Worm (Caenorhabditis elegans) whole organism, late embryonic: ENCODE data around the gene acdh-13.
A peak's percentile ranks its signal among the peaks of the same experiment; 100 is the strongest.

ENCODE experiments used
- C38D4.7 ChIP-seq: fragments of 200-800 bp; sonication (Bioruptor generic); optimal IDR thresholded peaks from 2 replicates; lab custom pipeline; 2018; ENCODE audit warnings: mild to moderate bottlenecking, missing genetic modification characterization, moderate library complexity, missing compliant biosample characterization
- F13H6.1 ChIP-seq: sonication (generic microtip); optimal IDR thresholded peaks from 2 replicates; lab custom pipeline; 2016; ENCODE audit warnings: missing genetic modification characterization, missing compliant biosample characterization
- K09A11.1 ChIP-seq: sonication (generic microtip); optimal IDR thresholded peaks from 2 replicates; lab custom pipeline; 2017; ENCODE audit warnings: antibody characterized with exemption, mild to moderate bottlenecking, missing genetic modification characterization, missing compliant biosample characterization; ENCODE audit not compliant: insufficient read depth
- T23F11.4 ChIP-seq: fragments of 200-800 bp; sonication (Bioruptor generic); optimal IDR thresholded peaks from 2 replicates; lab custom pipeline; 2018; ENCODE audit warnings: mild to moderate bottlenecking, missing genetic modification characterization, missing compliant biosample characterization
- Y22D7AL.16 ChIP-seq: sonication (generic microtip); optimal IDR thresholded peaks from 2 replicates; lab custom pipeline; 2016; ENCODE audit warnings: missing genetic modification characterization, missing compliant biosample characterization
- ahr-1 ChIP-seq: sonication (generic microtip); optimal IDR thresholded peaks from 2 replicates; lab custom pipeline; 2016; ENCODE audit warnings: missing genetic modification characterization, missing compliant biosample characterization
- ama-1 ChIP-seq: fragments of 150-350 bp; optimal IDR thresholded peaks from 2 replicates; lab custom pipeline; 2014
- ceh-18 ChIP-seq: sonication (generic microtip); optimal IDR thresholded peaks from 2 replicates; lab custom pipeline; 2016; ENCODE audit warnings: missing genetic modification characterization, missing compliant biosample characterization
- ceh-24 ChIP-seq: sonication (generic microtip); optimal IDR thresholded peaks from 2 replicates; lab custom pipeline; 2016; ENCODE audit warnings: mild to moderate bottlenecking, missing genetic modification characterization, missing compliant biosample characterization
- ceh-30 ChIP-seq: fragments of 150-350 bp; optimal IDR thresholded peaks from 2 replicates; lab custom pipeline; 2014; ENCODE audit warnings: missing biosample characterization, missing genetic modification characterization
- ceh-45 ChIP-seq: fragments of 200-800 bp; sonication (Bioruptor generic); IDR thresholded peaks from 2 replicates; pipeline ENCODE4 v1.3.6; 2022; ENCODE audit warnings: missing genetic modification reagents, missing genetic modification characterization, missing compliant biosample characterization
- ceh-9 ChIP-seq: sonication (generic microtip); optimal IDR thresholded peaks from 2 replicates; lab custom pipeline; 2016; ENCODE audit warnings: mild to moderate bottlenecking, missing genetic modification characterization, inconsistent platforms, missing compliant biosample characterization
- che-1 ChIP-seq: sonication (generic microtip); optimal IDR thresholded peaks from 2 replicates; lab custom pipeline; 2016; ENCODE audit warnings: mild to moderate bottlenecking, missing genetic modification characterization, missing compliant biosample characterization
- dmd-4 ChIP-seq: sonication (generic microtip); optimal IDR thresholded peaks from 2 replicates; lab custom pipeline; 2016; ENCODE audit warnings: borderline replicate concordance, missing genetic modification characterization, missing compliant biosample characterization
- dve-1 ChIP-seq: sonication (generic microtip); optimal IDR thresholded peaks from 2 replicates; lab custom pipeline; 2017; ENCODE audit warnings: antibody characterized with exemption, mild to moderate bottlenecking, missing genetic modification characterization, missing compliant biosample characterization
- elt-2 ChIP-seq: sonication (generic microtip); optimal IDR thresholded peaks from 2 replicates; lab custom pipeline; 2016; ENCODE audit warnings: missing genetic modification reagents, missing genetic modification characterization, missing compliant biosample characterization
- elt-4 ChIP-seq: sonication (generic microtip); optimal IDR thresholded peaks from 2 replicates; lab custom pipeline; 2016; ENCODE audit warnings: missing genetic modification characterization, missing compliant biosample characterization
- eyg-1 ChIP-seq: sonication (generic microtip); optimal IDR thresholded peaks from 2 replicates; lab custom pipeline; 2016; ENCODE audit warnings: missing genotype, missing genetic modification characterization, missing compliant biosample characterization
- fax-1 ChIP-seq: sonication (generic microtip); optimal IDR thresholded peaks from 2 replicates; lab custom pipeline; 2016; ENCODE audit warnings: missing genotype, missing genetic modification characterization, missing compliant biosample characterization
- fkh-6 ChIP-seq: sonication (generic microtip); optimal IDR thresholded peaks from 2 replicates; lab custom pipeline; 2016; ENCODE audit warnings: missing genetic modification characterization, missing compliant biosample characterization
- hlh-15 ChIP-seq: sonication (generic microtip); optimal IDR thresholded peaks from 2 replicates; lab custom pipeline; 2016; ENCODE audit warnings: missing genetic modification characterization, missing compliant biosample characterization
- hlh-6 ChIP-seq: sonication (generic microtip); optimal IDR thresholded peaks from 2 replicates; lab custom pipeline; 2016; ENCODE audit warnings: missing genotype, missing genetic modification characterization, missing compliant biosample characterization
- mec-3 ChIP-seq: sonication (generic microtip); optimal IDR thresholded peaks from 2 replicates; lab custom pipeline; 2016; ENCODE audit warnings: borderline replicate concordance, missing genetic modification characterization, missing compliant biosample characterization
- nfya-1 ChIP-seq: sonication (generic microtip); optimal IDR thresholded peaks from 2 replicates; lab custom pipeline; 2017; ENCODE audit warnings: missing genetic modification characterization, mild to moderate bottlenecking, missing compliant biosample characterization, antibody characterized with exemption, moderate library complexity
- nhr-11 ChIP-seq: fragments of 150-350 bp; optimal IDR thresholded peaks from 2 replicates; lab custom pipeline; 2014; ENCODE audit warnings: missing biosample characterization, missing genetic modification characterization
- npax-4 ChIP-seq: sonication (generic microtip); optimal IDR thresholded peaks from 2 replicates; lab custom pipeline; 2016; ENCODE audit warnings: missing genetic modification characterization, missing compliant biosample characterization
- odd-2 ChIP-seq: sonication (generic microtip); optimal IDR thresholded peaks from 2 replicates; lab custom pipeline; 2017; ENCODE audit warnings: antibody characterized with exemption, mild to moderate bottlenecking, missing genetic modification characterization, missing compliant biosample characterization
- pag-3 ChIP-seq: sonication (generic microtip); optimal IDR thresholded peaks from 2 replicates; lab custom pipeline; 2016; ENCODE audit warnings: missing compliant biosample characterization, missing genetic modification characterization, borderline replicate concordance
- pat-9 ChIP-seq: fragments of 200-800 bp; sonication (Bioruptor generic); optimal IDR thresholded peaks from 2 replicates; lab custom pipeline; 2018; ENCODE audit warnings: mild to moderate bottlenecking, missing genetic modification characterization, moderate library complexity, missing compliant biosample characterization
- tbx-2 ChIP-seq: sonication (generic microtip); optimal IDR thresholded peaks from 2 replicates; lab custom pipeline; 2016; ENCODE audit warnings: missing genetic modification characterization, missing compliant biosample characterization
- tbx-7 ChIP-seq: sonication (generic microtip); optimal IDR thresholded peaks from 2 replicates; lab custom pipeline; 2016; ENCODE audit warnings: missing genotype, missing genetic modification characterization, missing compliant biosample characterization
- ttx-3 ChIP-seq: sonication (generic microtip); optimal IDR thresholded peaks from 2 replicates; lab custom pipeline; 2016; ENCODE audit warnings: missing genetic modification reagents, missing genetic modification characterization, missing compliant biosample characterization
- unc-3 ChIP-seq, 2 experiments: fragments of 200-800 bp in 1 of 2; sonication (Bioruptor generic) in 1 of 2; sonication (generic microtip) in 1 of 2; conservative IDR thresholded peaks in 1 of 2; optimal IDR thresholded peaks in 1 of 2; 2 replicates each; pipeline versions ENCODE4 v1.3.6 to Lab custom; 2016 to 2022; ENCODE audit warnings: missing compliant biosample characterization in 2 of 2, missing genetic modification characterization in 2 of 2, missing genetic modification reagents in 1 of 2
- unc-42 ChIP-seq: sonication (generic microtip); optimal IDR thresholded peaks from 2 replicates; lab custom pipeline; 2016; ENCODE audit warnings: missing genotype, missing genetic modification characterization, missing compliant biosample characterization
- unc-55 ChIP-seq: sonication (generic microtip); optimal IDR thresholded peaks from 2 replicates; lab custom pipeline; 2017; ENCODE audit warnings: missing biosample characterization, missing genetic modification reagents, missing genetic modification characterization
- unc-86 ChIP-seq: sonication (generic microtip); optimal IDR thresholded peaks from 2 replicates; lab custom pipeline; 2016; ENCODE audit warnings: missing genetic modification characterization, missing compliant biosample characterization
- ztf-16 ChIP-seq: sonication (generic microtip); optimal IDR thresholded peaks from 2 replicates; lab custom pipeline; 2017; ENCODE audit warnings: missing genetic modification characterization, missing compliant biosample characterization

Gene acdh-13

ce11 chrIV:8512679-8513078 lies 14.1 kb upstream of the acdh-13 start, which contains the start of gene C09G4.4:
Gene C09G4.4, plus strand, starts transcription at chrIV:8512979.
- peak; percentile 15 for TF ChIP-seq elt-2 (tag; lab: Kevin White, UChicago)
- no peak for TF ChIP-seq che-1

DNA sequence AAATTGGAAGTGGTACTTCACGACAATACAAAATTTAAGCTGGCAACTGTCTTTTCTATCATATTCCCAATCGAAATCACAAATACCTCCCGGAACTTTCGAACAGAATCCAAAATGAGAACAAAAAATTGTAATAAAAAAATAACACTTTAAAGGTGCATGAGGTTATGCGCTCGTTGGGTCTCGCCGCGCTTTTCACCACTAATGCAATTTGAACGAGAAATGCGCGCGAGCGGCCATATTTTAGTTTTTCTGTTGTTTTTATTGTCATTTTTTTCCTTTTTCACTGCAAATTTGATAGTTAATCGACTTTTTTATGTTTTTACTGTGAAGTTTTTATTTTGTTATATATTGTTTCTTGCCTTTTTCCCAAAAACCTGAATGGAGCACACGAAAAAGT lies 12.4 kb upstream of the acdh-13 start, which contains the start of gene mes-6:
Gene mes-6 (plus strand): TSS at position 229 of the 400 bp plus-strand sequence.
- TF ChIP-seq unc-3 (GFP tag; conservative IDR thresholded peaks at IDR 0.05; lab: Robert Waterston, UW) (no peak), unc-3 (tag; optimal IDR thresholded peaks at IDR 0.05; lab: Kevin White, UChicago) (no peak), unc-42 (tag; lab: Kevin White, UChicago) (peak; percentile 97)

- no peak for TF ChIP-seq odd-2
- TF ChIP-seq F13H6.1 (tag; lab: Kevin White, UChicago), result no peak
- no peak for TF ChIP-seq ceh-24
- no peak for TF ChIP-seq unc-86 (tag; lab: Kevin White, UChicago)
- TF ChIP-seq ceh-18 (tag; lab: Kevin White, UChicago), result no peak
- TF ChIP-seq unc-3 (GFP tag; conservative IDR thresholded peaks at IDR 0.05; lab: Robert Waterston, UW), result no peak
- TF ChIP-seq unc-3 (tag; optimal IDR thresholded peaks at IDR 0.05; lab: Kevin White, UChicago), result no peak
- no peak for TF ChIP-seq C38D4.7 (GFP tag; lab: Kevin White, UChicago)
These were observed 11.9 kb upstream of the acdh-13 start, which contains the start of gene tag-77 for ce11 chrIV:8510534-8510933. Gene tag-77, minus strand, starts transcription at chrIV:8510548.

DNA sequence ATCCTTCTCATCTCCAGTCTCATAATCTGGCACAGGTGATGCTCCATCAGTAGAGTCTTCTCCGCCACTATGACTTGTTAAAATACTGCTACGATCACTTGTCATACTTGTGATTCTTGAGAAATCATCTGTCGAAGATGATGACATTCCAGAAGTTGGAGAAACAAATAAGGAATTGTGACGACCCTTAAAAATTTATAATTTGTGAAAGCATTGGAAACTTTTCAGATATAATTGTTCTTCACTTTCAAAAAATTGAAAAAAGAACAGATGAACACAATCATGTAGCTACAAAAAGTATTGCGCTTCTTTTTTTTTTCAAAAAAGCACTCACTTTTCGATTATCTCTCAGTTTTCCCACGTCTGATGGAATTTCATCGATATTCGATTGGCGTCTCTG lies 7.4 kb upstream of the acdh-13 start:
- TF ChIP-seq nfya-1 (tag; lab: Kevin White, UChicago) (no peak), ama-1 (no peak), unc-86 (tag; lab: Kevin White, UChicago) (no peak), ceh-30 (tag; lab: Kevin White, UChicago) (no peak), tbx-2 (tag; lab: Kevin White, UChicago) (no peak), eyg-1 (tag; lab: Kevin White, UChicago) (no peak), pat-9 (no peak), ztf-16 (tag; lab: Kevin White, UChicago) (no peak), ttx-3 (no peak), dve-1 (tag; lab: Kevin White, UChicago) (no peak), unc-55 (no peak), ahr-1 (tag; lab: Kevin White, UChicago) (no peak), tbx-7 (tag; lab: Kevin White, UChicago) (no peak)

ce11 chrIV:8501382-8501781 lies 2.8 kb upstream of the acdh-13 start, which contains the start of gene C28C12.1:
Gene C28C12.1, plus strand, starts transcription at chrIV:8501682.
- TF ChIP-seq elt-4 (no peak), fax-1 (no peak), pag-3 (no peak), unc-55 (no peak), ceh-45 (GFP tag; lab: Robert Waterston, UW) (no peak), nhr-11 (no peak), fkh-6 (no peak), K09A11.1 (tag; lab: Kevin White, UChicago) (no peak), npax-4 (tag; lab: Kevin White, UChicago) (no peak), hlh-15 (no peak), Y22D7AL.16 (tag; lab: Kevin White, UChicago) (no peak), hlh-6 (no peak), dmd-4 (tag; lab: Kevin White, UChicago) (no peak), mec-3 (tag; lab: Kevin White, UChicago) (no peak), T23F11.4 (no peak), ceh-9 (tag; lab: Kevin White, UChicago) (no peak)
